Worm (Caenorhabditis elegans) whole organism, L4/young adult: ENCODE data around the gene R13A1.1.

Experiments used
- W03F9.2 ChIP-seq: fragments of 150-350 bp; optimal IDR thresholded peaks from 2 replicates; lab custom pipeline; 2014; ENCODE audit warnings: missing biosample characterization, missing genetic modification characterization
- dao-5 ChIP-seq: sonication (generic microtip); optimal IDR thresholded peaks from 2 replicates; lab custom pipeline; 2016; ENCODE audit warnings: missing genotype, missing genetic modification characterization, moderate library complexity, missing compliant biosample characterization

DNA sequence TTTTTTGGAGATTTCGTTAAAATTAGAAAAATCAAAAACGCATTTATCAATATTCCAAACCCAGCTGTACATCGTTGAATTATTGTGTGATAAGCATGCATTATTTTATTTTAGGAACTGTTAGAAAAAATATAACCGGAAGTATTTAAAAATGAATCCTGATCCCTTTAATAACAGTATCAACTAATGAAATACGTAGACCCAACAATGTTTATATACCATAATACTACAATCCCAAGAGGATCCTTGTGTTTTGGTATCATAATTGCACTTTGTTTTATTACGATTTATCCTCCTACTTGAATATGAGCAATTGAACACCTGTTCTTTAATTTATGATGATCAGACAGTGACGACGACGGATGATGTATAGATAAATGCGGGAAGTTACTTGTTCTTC, 33.1 kb upstream of the R13A1.1 start, which contains the start of gene str-249:
- TF ChIP-seq dao-5 (tag; lab: Kevin White, UChicago) (no peak), W03F9.2 (tag; lab: Kevin White, UChicago) (no peak)
